Worm (Caenorhabditis elegans) whole organism, L3 larva: Measurements from ENCODE around the gene srz-102.

ENCODE experiments used
- ZK546.5 ChIP-seq: sonication (generic microtip); optimal IDR thresholded peaks from 2 replicates; lab custom pipeline; 2017; ENCODE audit warnings: missing biosample characterization, missing genetic modification characterization
- fos-1 ChIP-seq: fragments of 150-350 bp; optimal IDR thresholded peaks from 2 replicates; lab custom pipeline; 2014; ENCODE audit warnings: missing biosample characterization, missing genetic modification characterization
- lin-15B ChIP-seq: fragments of 150-350 bp; optimal IDR thresholded peaks from 2 replicates; lab custom pipeline; 2014; ENCODE audit warnings: missing biosample characterization, missing genetic modification characterization
- lin-39 ChIP-seq: fragments of 150-350 bp; optimal IDR thresholded peaks from 2 replicates; lab custom pipeline; 2018; ENCODE audit warnings: missing biosample characterization, missing genetic modification reagents, missing genetic modification characterization
- nhr-23 ChIP-seq: fragments of 150-350 bp; optimal IDR thresholded peaks from 2 replicates; lab custom pipeline; 2014; ENCODE audit warnings: missing biosample characterization, missing genetic modification reagents, missing genetic modification characterization
- nhr-28 ChIP-seq: fragments of 150-350 bp; optimal IDR thresholded peaks from 2 replicates; lab custom pipeline; 2014; ENCODE audit warnings: missing biosample characterization, missing genetic modification characterization
- nhr-76 ChIP-seq: fragments of 150-350 bp; sonication (generic microtip); optimal IDR thresholded peaks from 5 replicates; lab custom pipeline; 2014; ENCODE audit warnings: missing biosample characterization, missing genetic modification characterization
- pqm-1 ChIP-seq: fragments of 150-350 bp; optimal IDR thresholded peaks from 2 replicates; lab custom pipeline; 2017; ENCODE audit warnings: missing biosample characterization, missing genetic modification characterization, inconsistent platforms
- snpc-4 ChIP-seq: fragments of 150-350 bp; optimal IDR thresholded peaks from 2 replicates; lab custom pipeline; 2014; ENCODE audit warnings: missing biosample characterization, missing genetic modification characterization
- zag-1 ChIP-seq: fragments of 150-350 bp; optimal IDR thresholded peaks from 2 replicates; lab custom pipeline; 2014; ENCODE audit warnings: missing biosample characterization, missing genetic modification characterization
- ztf-11 ChIP-seq: fragments of 150-350 bp; optimal IDR thresholded peaks from 2 replicates; lab custom pipeline; 2014; ENCODE audit warnings: missing biosample characterization, missing genetic modification characterization

DNA sequence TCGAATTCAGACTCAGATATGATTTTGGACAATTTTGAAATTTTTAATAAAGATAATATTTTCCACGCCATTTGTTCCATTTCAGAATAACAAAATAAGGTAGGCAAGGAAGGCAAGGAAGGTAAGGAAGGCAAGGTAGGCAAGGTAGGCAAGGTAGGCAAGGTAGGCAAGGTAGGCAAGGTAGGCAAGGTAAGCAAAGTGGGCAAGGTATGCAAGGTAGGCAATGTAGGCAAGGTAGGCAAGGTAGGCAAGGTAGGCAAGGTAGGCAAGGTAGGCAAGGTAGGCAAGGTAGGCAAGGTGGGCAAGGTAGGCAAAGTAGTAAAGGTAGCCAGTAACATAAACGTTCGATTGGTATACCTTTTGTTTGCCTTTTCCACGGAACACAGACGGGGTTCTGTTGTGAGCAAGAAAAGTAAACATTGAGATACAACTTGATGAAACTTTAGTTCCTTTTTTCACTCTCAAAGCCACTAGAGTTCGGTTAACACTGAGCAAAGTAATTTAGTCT, 12.5 kb downstream of the srz-102 start, which contains the start of gene Y70C5C.1:
- TF ChIP-seq ZK546.5 (tag; lab: Kevin White, UChicago) (no peak), nhr-28 (tag; lab: Kevin White, UChicago) (no peak), ztf-11 (tag; lab: Kevin White, UChicago) (no peak), nhr-76 (tag; lab: Kevin White, UChicago) (no peak), snpc-4 (tag; lab: Kevin White, UChicago) (no peak), lin-15B (tag; lab: Kevin White, UChicago) (no peak), lin-39 (tag; lab: Kevin White, UChicago) (no peak), fos-1 (no peak), nhr-23 (no peak), pqm-1 (no peak), zag-1 (no peak)
